Fruit fly (Drosophila melanogaster) whole organism, embryonic: Measurements from ENCODE around the gene CG33969.

ENCODE experiments used
- Awh ChIP-seq: fragments of 200-800 bp; sonication (Bioruptor generic); IDR thresholded peaks from 2 replicates; pipeline ENCODE4, ENCODE4 v1.3.6; 2022; ENCODE audit warnings: missing biosample characterization, missing genetic modification characterization
- B-H1 ChIP-seq: fragments of 200-800 bp; sonication (Bioruptor generic); IDR thresholded peaks from 3 replicates; pipeline ENCODE4 v1.3.6; 2022; ENCODE audit warnings: missing biosample characterization, missing genetic modification characterization
- CG11093 ChIP-seq: fragments of 200-800 bp; sonication (Bioruptor generic); IDR thresholded peaks from 3 replicates; pipeline ENCODE4 v1.3.6; 2022; ENCODE audit warnings: missing biosample characterization, missing genetic modification characterization
- CG12236 ChIP-seq: fragments of 200-800 bp; sonication (Bioruptor generic); optimal IDR thresholded peaks from 2 replicates; lab custom pipeline; 2016; ENCODE audit warnings: missing biosample characterization, missing genetic modification characterization
- CG12299 ChIP-seq: fragments of 200-800 bp; sonication (Bioruptor generic); optimal IDR thresholded peaks from 2 replicates; lab custom pipeline; 2018; ENCODE audit warnings: missing biosample characterization, mild to moderate bottlenecking, missing genetic modification characterization
- CG12744 ChIP-seq: fragments of 200-800 bp; sonication (Bioruptor generic); optimal IDR thresholded peaks from 2 replicates; lab custom pipeline; 2016; ENCODE audit warnings: missing biosample characterization, missing genetic modification characterization
- CG12769 ChIP-seq: fragments of 200-800 bp; sonication (Bioruptor generic); optimal IDR thresholded peaks from 2 replicates; lab custom pipeline; 2019; ENCODE audit warnings: missing biosample characterization, mild to moderate bottlenecking, missing genetic modification characterization, moderate library complexity
- CG13123 ChIP-seq: fragments of 200-800 bp; sonication (Bioruptor generic); optimal IDR thresholded peaks from 2 replicates; lab custom pipeline; 2016; ENCODE audit warnings: missing biosample characterization, missing genetic modification characterization
- CG13296 ChIP-seq: fragments of 200-800 bp; sonication (Bioruptor generic); optimal IDR thresholded peaks from 3 replicates; lab custom pipeline; 2018; ENCODE audit warnings: missing biosample characterization, mild to moderate bottlenecking, missing genetic modification characterization
- CG17568 ChIP-seq: fragments of 200-800 bp; sonication (Bioruptor generic); optimal IDR thresholded peaks from 2 replicates; lab custom pipeline; 2018; ENCODE audit warnings: missing biosample characterization, mild to moderate bottlenecking, missing genetic modification characterization, moderate library complexity
- CG2875 ChIP-seq: fragments of 200-800 bp; sonication (Bioruptor generic); optimal IDR thresholded peaks from 2 replicates; lab custom pipeline; 2017; ENCODE audit warnings: missing biosample characterization, mild to moderate bottlenecking, missing genetic modification characterization, missing genetic modification reagents
- CG34376 ChIP-seq: fragments of 200-800 bp; sonication (Bioruptor generic); optimal IDR thresholded peaks from 2 replicates; lab custom pipeline; 2018; ENCODE audit warnings: missing biosample characterization, mild to moderate bottlenecking, missing genetic modification characterization
- CG4854 ChIP-seq: fragments of 200-800 bp; sonication (Bioruptor generic); optimal IDR thresholded peaks from 2 replicates; lab custom pipeline; 2016; ENCODE audit warnings: missing biosample characterization, missing genetic modification characterization, inconsistent platforms
- CG6254 ChIP-seq: fragments of 200-800 bp; sonication (Bioruptor generic); optimal IDR thresholded peaks from 3 replicates; lab custom pipeline; 2017; ENCODE audit warnings: mild to moderate bottlenecking, missing biosample characterization, missing genetic modification reagents, missing genetic modification characterization
- CG6791 ChIP-seq: fragments of 200-800 bp; sonication (Bioruptor generic); IDR thresholded peaks from 3 replicates; pipeline ENCODE4 v1.3.6; 2022; ENCODE audit warnings: missing biosample characterization, missing genetic modification characterization; ENCODE audit not compliant: partially characterized antibody
- CG7372 ChIP-seq: fragments of 200-800 bp; sonication (Bioruptor generic); IDR thresholded peaks from 2 replicates; pipeline ENCODE4 v1.3.6; 2022; ENCODE audit warnings: missing biosample characterization, missing genetic modification characterization
- CG7556 ChIP-seq: fragments of 200-800 bp; sonication (Bioruptor generic); optimal IDR thresholded peaks from 2 replicates; lab custom pipeline; 2017; ENCODE audit warnings: missing biosample characterization, mild to moderate bottlenecking, missing genetic modification characterization
- CG8478 ChIP-seq: fragments of >200 bp; optimal IDR thresholded peaks from 2 replicates; lab custom pipeline; 2018
- CG9437 ChIP-seq: fragments of 200-800 bp; sonication (Bioruptor generic); optimal IDR thresholded peaks from 2 replicates; lab custom pipeline; 2018; ENCODE audit warnings: missing biosample characterization, mild to moderate bottlenecking, missing genetic modification characterization
- CG9609 ChIP-seq: fragments of 200-800 bp; sonication (Bioruptor generic); optimal IDR thresholded peaks from 3 replicates; lab custom pipeline; 2016; ENCODE audit warnings: missing biosample characterization, missing genetic modification characterization
- H2.0 ChIP-seq: fragments of 200-800 bp; sonication (Bioruptor generic); IDR thresholded peaks from 2 replicates; pipeline ENCODE4 v1.3.6; 2022; ENCODE audit warnings: missing biosample characterization, missing genetic modification characterization
- Hmr ChIP-seq: fragments of 200-800 bp; sonication (Bioruptor generic); optimal IDR thresholded peaks from 3 replicates; lab custom pipeline; 2017; ENCODE audit warnings: mild to moderate bottlenecking, missing biosample characterization, missing genetic modification reagents, missing genetic modification characterization
- MESR4 ChIP-seq: fragments of 200-800 bp; sonication (Bioruptor generic); optimal IDR thresholded peaks from 2 replicates; lab custom pipeline; 2018; ENCODE audit warnings: missing biosample characterization, mild to moderate bottlenecking, missing genetic modification characterization, moderate library complexity
- Mes4 ChIP-seq: fragments of 200-800 bp; sonication (Bioruptor generic); optimal IDR thresholded peaks from 2 replicates; lab custom pipeline; 2016; ENCODE audit warnings: missing biosample characterization, missing genetic modification characterization
- Neu2 ChIP-seq: fragments of 200-800 bp; sonication (Bioruptor generic); optimal IDR thresholded peaks from 3 replicates; lab custom pipeline; 2016; ENCODE audit warnings: missing biosample characterization, missing genetic modification characterization, borderline replicate concordance
- Nf-YB ChIP-seq: fragments of 200-800 bp; sonication (Bioruptor generic); optimal IDR thresholded peaks from 3 replicates; lab custom pipeline; 2019; ENCODE audit warnings: missing biosample characterization, mild to moderate bottlenecking, missing genetic modification characterization, moderate library complexity
- Nf-YC ChIP-seq: fragments of 200-800 bp; optimal IDR thresholded peaks from 3 replicates; lab custom pipeline; 2019; ENCODE audit warnings: missing biosample characterization, mild to moderate bottlenecking, missing genetic modification characterization, moderate library complexity
- Poxn ChIP-seq: fragments of 200-800 bp; sonication (Bioruptor generic); IDR thresholded peaks from 2 replicates; pipeline ENCODE4 v1.3.6; 2022; ENCODE audit warnings: missing biosample characterization, missing genetic modification characterization
- Sox102F ChIP-seq: fragments of 200-800 bp; sonication (Bioruptor generic); optimal IDR thresholded peaks from 2 replicates; lab custom pipeline; 2018; ENCODE audit warnings: missing biosample characterization, mild to moderate bottlenecking, missing genetic modification characterization, moderate library complexity
- TFAM ChIP-seq: fragments of 200-800 bp; sonication (Bioruptor generic); optimal IDR thresholded peaks from 2 replicates; lab custom pipeline; 2017; ENCODE audit warnings: missing biosample characterization, missing genetic modification characterization, inconsistent platforms
- Usf ChIP-seq: fragments of 200-800 bp; sonication (Bioruptor generic); optimal IDR thresholded peaks from 2 replicates; lab custom pipeline; 2017; ENCODE audit warnings: missing genotype, missing biosample characterization, missing genetic modification characterization
- Xbp1 ChIP-seq: fragments of 200-800 bp; sonication (Bioruptor generic); optimal IDR thresholded peaks from 3 replicates; lab custom pipeline; 2016; ENCODE audit warnings: missing biosample characterization, mild to moderate bottlenecking, missing genetic modification characterization
- abd-A ChIP-seq: fragments of 200-800 bp; sonication (Bioruptor generic); optimal IDR thresholded peaks from 3 replicates; lab custom pipeline; 2019; ENCODE audit warnings: missing biosample characterization, mild to moderate bottlenecking, missing genetic modification characterization, moderate library complexity
- ap ChIP-seq: fragments of 200-800 bp; sonication (Bioruptor generic); IDR thresholded peaks from 2 replicates; pipeline ENCODE4 v1.3.6; 2022; ENCODE audit warnings: missing biosample characterization, missing genetic modification characterization
- ara ChIP-seq: fragments of 200-800 bp; sonication (Bioruptor generic); IDR thresholded peaks from 2 replicates; pipeline ENCODE4 v1.3.6; 2022; ENCODE audit warnings: missing biosample characterization, missing genetic modification characterization
- ase ChIP-seq: fragments of 200-800 bp; sonication (Bioruptor generic); IDR thresholded peaks from 3 replicates; pipeline ENCODE4 v1.3.6; 2022; ENCODE audit warnings: missing biosample characterization, missing genetic modification characterization
- bbx ChIP-seq: fragments of 200-800 bp; sonication (Bioruptor generic); IDR thresholded peaks from 2 replicates; pipeline ENCODE4 v1.3.6; 2022; ENCODE audit warnings: missing biosample characterization, missing genetic modification characterization; ENCODE audit not compliant: partially characterized antibody
- bigmax ChIP-seq: fragments of 200-800 bp; sonication (Bioruptor generic); optimal IDR thresholded peaks from 2 replicates; lab custom pipeline; 2018; ENCODE audit warnings: missing biosample characterization, mild to moderate bottlenecking, missing genetic modification characterization
- cad ChIP-seq: fragments of >200 bp; optimal IDR thresholded peaks from 2 replicates; lab custom pipeline; 2017; ENCODE audit warnings: missing biosample characterization, missing genetic modification characterization
- emc ChIP-seq: fragments of 200-800 bp; sonication (Bioruptor generic); optimal IDR thresholded peaks from 2 replicates; lab custom pipeline; 2016; ENCODE audit warnings: missing biosample characterization, missing genetic modification characterization
- en ChIP-seq: fragments of 200-800 bp; sonication (Bioruptor generic); optimal IDR thresholded peaks from 2 replicates; lab custom pipeline; 2016; ENCODE audit warnings: missing biosample characterization, missing genetic modification characterization
- eve ChIP-seq, 2 experiments: fragments of >200 bp; optimal IDR thresholded peaks; 2 replicates each; lab custom pipeline; 2017; ENCODE audit warnings: missing biosample characterization in 2 of 2, missing genetic modification characterization in 2 of 2
- grau ChIP-seq: fragments of 200-800 bp; optimal IDR thresholded peaks from 3 replicates; lab custom pipeline; 2019; ENCODE audit warnings: missing biosample characterization, mild to moderate bottlenecking, missing genetic modification characterization, moderate library complexity
- lmd ChIP-seq: fragments of 200-800 bp; sonication (Bioruptor generic); IDR thresholded peaks from 2 replicates; pipeline ENCODE4 v1.3.6; 2022; ENCODE audit warnings: missing biosample characterization, missing genetic modification characterization
- mam ChIP-seq: fragments of 200-800 bp; sonication (Bioruptor generic); optimal IDR thresholded peaks from 3 replicates; lab custom pipeline; 2016; ENCODE audit warnings: missing biosample characterization, missing genetic modification characterization
- odd ChIP-seq: fragments of 200-800 bp; sonication (Bioruptor generic); optimal IDR thresholded peaks from 2 replicates; lab custom pipeline; 2017; ENCODE audit warnings: missing biosample characterization, mild to moderate bottlenecking, missing genetic modification characterization
- pzg ChIP-seq: fragments of 200-800 bp; sonication (Bioruptor generic); optimal IDR thresholded peaks from 3 replicates; lab custom pipeline; 2018; ENCODE audit warnings: missing biosample characterization, mild to moderate bottlenecking, missing genetic modification characterization, moderate library complexity
- rib ChIP-seq: fragments of 200-800 bp; sonication (Bioruptor generic); IDR thresholded peaks from 2 replicates; pipeline ENCODE4 v1.3.6; 2022; ENCODE audit warnings: missing biosample characterization, missing genetic modification characterization
- sob ChIP-seq: fragments of 200-800 bp; sonication (Bioruptor generic); IDR thresholded peaks from 2 replicates; pipeline ENCODE4 v1.3.6; 2022; ENCODE audit warnings: missing biosample characterization, missing genetic modification characterization
- sqz ChIP-seq: fragments of 200-800 bp; sonication (Bioruptor generic); optimal IDR thresholded peaks from 3 replicates; lab custom pipeline; 2018; ENCODE audit warnings: missing biosample characterization, mild to moderate bottlenecking, missing genetic modification characterization
- tap ChIP-seq: fragments of 200-800 bp; optimal IDR thresholded peaks from 3 replicates; lab custom pipeline; 2019; ENCODE audit warnings: missing biosample characterization, mild to moderate bottlenecking, missing genetic modification characterization, moderate library complexity
- twi ChIP-seq: fragments of 200-800 bp; optimal IDR thresholded peaks from 2 replicates; lab custom pipeline; 2019; ENCODE audit warnings: missing biosample characterization, mild to moderate bottlenecking, missing genetic modification characterization, moderate library complexity

The CG33969 gene

DNA sequence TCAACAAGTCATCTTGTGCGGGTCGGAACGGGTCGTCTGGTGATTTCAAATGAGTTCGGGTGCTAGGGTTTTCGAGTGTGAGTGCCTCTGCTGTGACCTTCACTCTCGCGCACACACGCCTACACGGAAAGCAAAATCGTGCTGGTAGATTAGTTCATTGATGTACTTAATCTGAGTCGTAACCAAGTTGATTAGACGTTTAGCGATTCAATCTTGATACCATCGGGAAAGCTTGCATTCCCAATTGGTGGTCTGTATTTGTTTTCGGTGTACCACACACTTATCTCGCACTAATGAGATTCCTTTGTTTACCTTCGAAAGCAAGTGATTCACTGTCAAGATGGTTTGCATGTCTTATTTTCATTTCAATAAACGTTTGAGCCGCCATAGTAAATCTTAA, 4.4 kb downstream of the CG33969 start (continued):
- peak; percentile 37 for TF ChIP-seq grau (tag; lab: Kevin White, UChicago)
- TF ChIP-seq sob = peak; percentile 35; the same call in 1 of the 2 replicates
- no peak for TF ChIP-seq abd-A
- no peak for TF ChIP-seq CG2875 (GFP tag; lab: Kevin White, UChicago)
- TF ChIP-seq CG13296 (GFP tag; lab: Kevin White, UChicago) = peak; percentile 42
- TF ChIP-seq CG7372 (GFP tag; lab: Robert Waterston, UW) = no peak
- no peak for TF ChIP-seq bbx (GFP tag; lab: Robert Waterston, UW)
- no peak for TF ChIP-seq MESR4
- no peak for TF ChIP-seq Nf-YB (GFP tag; lab: Kevin White, UChicago)
- no peak for TF ChIP-seq CG11093 (GFP tag; lab: Robert Waterston, UW)
- no peak for TF ChIP-seq CG13123 (GFP tag; lab: Kevin White, UChicago)
- TF ChIP-seq CG12744 (GFP tag; lab: Kevin White, UChicago) = peak; percentile 37
- TF ChIP-seq B-H1 (GFP tag; lab: Robert Waterston, UW) = no peak
- TF ChIP-seq sqz = no peak
- no peak for TF ChIP-seq cad (GFP tag; lab: Kevin White, UChicago)
- no peak for TF ChIP-seq CG9437 (GFP tag; lab: Kevin White, UChicago)
- peak; percentile 16 for TF ChIP-seq CG12236 (GFP tag; lab: Kevin White, UChicago)
- TF ChIP-seq ase (GFP tag; lab: Robert Waterston, UW) = no peak
- peak; percentile 28 for TF ChIP-seq Sox102F (GFP tag; lab: Kevin White, UChicago)
- peak; percentile 40 for TF ChIP-seq mam (GFP tag; lab: Kevin White, UChicago)
- TF ChIP-seq Hmr = peak; percentile 59
- TF ChIP-seq ara (GFP tag; lab: Robert Waterston, UW) = no peak
- TF ChIP-seq TFAM = no peak
- peak; percentile 87 for TF ChIP-seq CG12769 (tag; lab: Kevin White, UChicago)
- no peak for TF ChIP-seq eve (GFP tag; optimal IDR thresholded peaks at IDR 0.05; lab: Kevin White, UChicago)
- no peak for TF ChIP-seq Neu2 (GFP tag; lab: Kevin White, UChicago)
- no peak for TF ChIP-seq Usf
- TF ChIP-seq CG7556 (GFP tag; lab: Kevin White, UChicago) = peak; percentile 4
- 0 out of 2 replicates have a peak, but pooled peaks have one; percentile 32 for TF ChIP-seq Awh
- no peak for TF ChIP-seq ap (GFP tag; lab: Robert Waterston, UW)
- TF ChIP-seq CG6791 = no peak
- TF ChIP-seq emc (GFP tag; lab: Kevin White, UChicago) = no peak
- peak; percentile 15; the same call in 1 of the 2 replicates for TF ChIP-seq lmd (GFP tag; lab: Robert Waterston, UW)
- no peak for TF ChIP-seq odd (GFP tag; lab: Kevin White, UChicago)
- TF ChIP-seq tap (tag; lab: Kevin White, UChicago) = no peak
- TF ChIP-seq CG6254 (GFP tag; lab: Kevin White, UChicago) = no peak
- TF ChIP-seq CG12299 (tag; lab: Kevin White, UChicago) = no peak
- no peak for TF ChIP-seq CG4854 (GFP tag; lab: Kevin White, UChicago)
- TF ChIP-seq rib (GFP tag; lab: Robert Waterston, UW) = 0 out of 2 replicates have a peak, but pooled peaks have one; percentile 19
- TF ChIP-seq Nf-YC (tag; lab: Kevin White, UChicago) = no peak
- no peak for TF ChIP-seq CG8478 (lab: Kevin White, UChicago)
- TF ChIP-seq pzg (GFP tag; lab: Kevin White, UChicago) = no peak
- peak; percentile 50 for TF ChIP-seq H2.0 (GFP tag; lab: Robert Waterston, UW)
- TF ChIP-seq en = no peak
- no peak for TF ChIP-seq Mes4 (GFP tag; lab: Kevin White, UChicago)
- TF ChIP-seq CG17568 (GFP tag; lab: Kevin White, UChicago) = no peak
- TF ChIP-seq twi (tag; lab: Kevin White, UChicago) = no peak
- peak; percentile 36 for TF ChIP-seq CG9609
- TF ChIP-seq bigmax (GFP tag; lab: Kevin White, UChicago) = no peak
- TF ChIP-seq Xbp1 (GFP tag; lab: Kevin White, UChicago) = peak; percentile 35
- peak; percentile 86 for TF ChIP-seq CG34376
- TF ChIP-seq Poxn (GFP tag; lab: Robert Waterston, UW) = no peak
